Fruit fly (Drosophila melanogaster) whole organism, embryonic: ENCODE measurements around the gene rk.

Experiments used
- Abd-B ChIP-seq: fragments of 200-800 bp; sonication (Bioruptor generic); optimal IDR thresholded peaks from 2 replicates; lab custom pipeline; 2018; ENCODE audit warnings: missing biosample characterization, mild to moderate bottlenecking, missing genetic modification characterization, moderate library complexity
- Aef1 ChIP-seq: fragments of 200-800 bp; sonication (Bioruptor generic); IDR thresholded peaks from 3 replicates; pipeline ENCODE4 v1.3.6; 2022; ENCODE audit warnings: missing biosample characterization, missing genetic modification characterization
- Bgb ChIP-seq: fragments of 200-800 bp; sonication (Bioruptor generic); IDR thresholded peaks from 2 replicates; pipeline ENCODE4 v1.3.6; 2022; ENCODE audit warnings: missing biosample characterization, missing genetic modification characterization; ENCODE audit not compliant: partially characterized antibody
- Blimp-1 ChIP-seq: fragments of 200-800 bp; sonication (Bioruptor generic); optimal IDR thresholded peaks from 3 replicates; lab custom pipeline; 2018; ENCODE audit warnings: missing biosample characterization, missing genetic modification characterization, mild to moderate bottlenecking, moderate library complexity, missing genetic modification reagents
- CG10543 ChIP-seq: fragments of 200-800 bp; sonication (Bioruptor generic); optimal IDR thresholded peaks from 3 replicates; lab custom pipeline; 2017; ENCODE audit warnings: missing biosample characterization, mild to moderate bottlenecking, missing genetic modification characterization, moderate library complexity
- CG12769 ChIP-seq: fragments of 200-800 bp; sonication (Bioruptor generic); optimal IDR thresholded peaks from 2 replicates; lab custom pipeline; 2019; ENCODE audit warnings: missing biosample characterization, mild to moderate bottlenecking, missing genetic modification characterization, moderate library complexity
- CG14441 ChIP-seq: fragments of 200-800 bp; sonication (Bioruptor generic); IDR thresholded peaks from 2 replicates; pipeline ENCODE4 v1.3.6; 2022; ENCODE audit warnings: missing biosample characterization, missing genetic modification characterization
- CG1529 ChIP-seq: fragments of 200-800 bp; sonication (Bioruptor generic); optimal IDR thresholded peaks from 3 replicates; lab custom pipeline; 2018; ENCODE audit warnings: missing biosample characterization, missing genetic modification characterization
- CG15479 ChIP-seq: fragments of 200-800 bp; sonication (Bioruptor generic); optimal IDR thresholded peaks from 3 replicates; lab custom pipeline; 2019; ENCODE audit warnings: missing biosample characterization, mild to moderate bottlenecking, missing genetic modification characterization, moderate library complexity
- CG17912 ChIP-seq: fragments of 200-800 bp; sonication (Bioruptor generic); optimal IDR thresholded peaks from 2 replicates; lab custom pipeline; 2018; ENCODE audit warnings: missing biosample characterization, mild to moderate bottlenecking, missing genetic modification characterization
- CG18011 ChIP-seq: fragments of 200-800 bp; sonication (Bioruptor generic); optimal IDR thresholded peaks from 2 replicates; lab custom pipeline; 2017; ENCODE audit warnings: missing biosample characterization, missing genetic modification characterization, mild to moderate bottlenecking, moderate library complexity, missing genotype
- CG2202 ChIP-seq: fragments of 200-800 bp; sonication (Bioruptor generic); optimal IDR thresholded peaks from 2 replicates; lab custom pipeline; 2018; ENCODE audit warnings: missing biosample characterization, mild to moderate bottlenecking, missing genetic modification characterization
- CG30403 ChIP-seq: fragments of 200-800 bp; sonication (Bioruptor generic); optimal IDR thresholded peaks from 3 replicates; lab custom pipeline; 2016; ENCODE audit warnings: missing biosample characterization, missing genetic modification characterization
- CG4404 ChIP-seq: fragments of 200-800 bp; sonication (Bioruptor generic); IDR thresholded peaks from 2 replicates; pipeline ENCODE4 v1.3.6; 2022; ENCODE audit warnings: missing biosample characterization, missing genetic modification characterization
- CG6689 ChIP-seq: fragments of 200-800 bp; sonication (Bioruptor generic); IDR thresholded peaks from 2 replicates; pipeline ENCODE4 v1.3.6; 2022; ENCODE audit warnings: missing biosample characterization, missing genetic modification characterization
- CG7556 ChIP-seq: fragments of 200-800 bp; sonication (Bioruptor generic); optimal IDR thresholded peaks from 2 replicates; lab custom pipeline; 2017; ENCODE audit warnings: missing biosample characterization, mild to moderate bottlenecking, missing genetic modification characterization
- CG7963 ChIP-seq: fragments of 200-800 bp; sonication (Bioruptor generic); IDR thresholded peaks from 3 replicates; pipeline ENCODE4 v1.3.6; 2022; ENCODE audit warnings: missing biosample characterization, missing genetic modification characterization; ENCODE audit not compliant: partially characterized antibody
- CG8281 ChIP-seq: fragments of 200-800 bp; sonication (Bioruptor generic); optimal IDR thresholded peaks from 2 replicates; lab custom pipeline; 2018; ENCODE audit warnings: missing biosample characterization, mild to moderate bottlenecking, missing genetic modification characterization, moderate library complexity
- D19A ChIP-seq: fragments of 200-800 bp; optimal IDR thresholded peaks from 3 replicates; lab custom pipeline; 2019; ENCODE audit warnings: missing biosample characterization, mild to moderate bottlenecking, missing genetic modification characterization, moderate library complexity
- Doc3 ChIP-seq: fragments of 200-800 bp; sonication (Bioruptor generic); IDR thresholded peaks from 3 replicates; pipeline ENCODE4 v1.3.6; 2022; ENCODE audit warnings: missing biosample characterization, missing genetic modification characterization; ENCODE audit not compliant: partially characterized antibody
- HmgZ ChIP-seq: fragments of 200-800 bp; sonication (Bioruptor generic); optimal IDR thresholded peaks from 2 replicates; lab custom pipeline; 2018; ENCODE audit warnings: missing biosample characterization, mild to moderate bottlenecking, missing genetic modification characterization
- MBD-R2 ChIP-seq: fragments of 200-800 bp; sonication (Bioruptor generic); IDR thresholded peaks from 2 replicates; pipeline ENCODE4 v1.3.6; 2022; ENCODE audit warnings: missing biosample characterization, missing genetic modification characterization
- Ravus ChIP-seq: fragments of 200-800 bp; sonication (Bioruptor generic); IDR thresholded peaks from 2 replicates; pipeline ENCODE4 v1.3.6; 2022; ENCODE audit warnings: missing biosample characterization, missing genetic modification characterization
- Sin3A ChIP-seq: fragments of >200 bp; optimal IDR thresholded peaks from 2 replicates; lab custom pipeline; 2018
- Ssrp ChIP-seq: fragments of 200-800 bp; sonication (Bioruptor generic); optimal IDR thresholded peaks from 2 replicates; lab custom pipeline; 2018; ENCODE audit warnings: missing biosample characterization, mild to moderate bottlenecking, missing genetic modification characterization, moderate library complexity
- Stat92E ChIP-seq, 3 experiments: fragments of >200 bp in 2 of 3; fragments of 200-800 bp in 1 of 3; sonication (Bioruptor generic) in 1 of 3; optimal IDR thresholded peaks; 2 replicates each; lab custom pipeline; 2017 to 2019; ENCODE audit warnings: missing biosample characterization in 3 of 3, missing genetic modification characterization in 3 of 3, mild to moderate bottlenecking in 1 of 3, moderate library complexity in 1 of 3
- amos ChIP-seq: fragments of 200-800 bp; sonication (Bioruptor generic); IDR thresholded peaks from 2 replicates; pipeline ENCODE4 v1.3.6; 2022; ENCODE audit warnings: missing biosample characterization, missing genetic modification characterization; ENCODE audit not compliant: partially characterized antibody
- bbx ChIP-seq: fragments of 200-800 bp; sonication (Bioruptor generic); IDR thresholded peaks from 2 replicates; pipeline ENCODE4 v1.3.6; 2022; ENCODE audit warnings: missing biosample characterization, missing genetic modification characterization; ENCODE audit not compliant: partially characterized antibody
- bcd ChIP-seq: fragments of 200-800 bp; sonication (Bioruptor generic); optimal IDR thresholded peaks from 2 replicates; lab custom pipeline; 2017; ENCODE audit warnings: missing biosample characterization, mild to moderate bottlenecking, missing genetic modification characterization
- cato ChIP-seq: fragments of 200-800 bp; sonication (Bioruptor generic); optimal IDR thresholded peaks from 2 replicates; lab custom pipeline; 2016; ENCODE audit warnings: missing biosample characterization, missing genetic modification characterization, borderline replicate concordance
- chm ChIP-seq: fragments of 200-800 bp; sonication (Bioruptor generic); IDR thresholded peaks from 2 replicates; pipeline ENCODE4 v1.3.6; 2022; ENCODE audit warnings: missing biosample characterization, missing genetic modification characterization
- crp ChIP-seq, 2 experiments: fragments of 200-800 bp; sonication (Bioruptor generic); optimal IDR thresholded peaks; 2 replicates in 1 of 2; 3 replicates in 1 of 2; lab custom pipeline; 2017; ENCODE audit warnings: missing biosample characterization in 2 of 2, missing genetic modification characterization in 2 of 2, mild to moderate bottlenecking in 1 of 2, moderate library complexity in 1 of 2
- da ChIP-seq: fragments of 200-800 bp; sonication (Bioruptor generic); optimal IDR thresholded peaks from 2 replicates; lab custom pipeline; 2016; ENCODE audit warnings: missing biosample characterization, missing genetic modification characterization
- dimm ChIP-seq: fragments of 200-800 bp; sonication (Bioruptor generic); IDR thresholded peaks from 2 replicates; pipeline ENCODE4 v1.3.6; 2022; ENCODE audit warnings: missing biosample characterization, missing genetic modification characterization
- dm ChIP-seq: fragments of 200-800 bp; sonication (Bioruptor generic); optimal IDR thresholded peaks from 3 replicates; lab custom pipeline; 2016; ENCODE audit warnings: missing biosample characterization, missing genetic modification characterization
- ems ChIP-seq: fragments of 200-800 bp; sonication (Bioruptor generic); optimal IDR thresholded peaks from 3 replicates; lab custom pipeline; 2016; ENCODE audit warnings: missing biosample characterization, missing genetic modification characterization
- exex ChIP-seq: fragments of 200-800 bp; sonication (Bioruptor generic); optimal IDR thresholded peaks from 4 replicates; lab custom pipeline; 2018; ENCODE audit warnings: missing biosample characterization, mild to moderate bottlenecking, missing genetic modification characterization, moderate library complexity
- fd64A ChIP-seq: fragments of 200-800 bp; sonication (Bioruptor generic); optimal IDR thresholded peaks from 3 replicates; lab custom pipeline; 2018; ENCODE audit warnings: missing biosample characterization, mild to moderate bottlenecking, missing genetic modification characterization
- ftz-f1 ChIP-seq: fragments of 200-800 bp; sonication (Bioruptor generic); optimal IDR thresholded peaks from 2 replicates; lab custom pipeline; 2016; ENCODE audit warnings: missing biosample characterization, missing genetic modification characterization
- nerfin-1 ChIP-seq: fragments of 200-800 bp; sonication (Bioruptor generic); optimal IDR thresholded peaks from 3 replicates; lab custom pipeline; 2019; ENCODE audit warnings: missing biosample characterization, mild to moderate bottlenecking, missing genetic modification characterization, moderate library complexity
- nerfin-2 ChIP-seq: fragments of 200-800 bp; sonication (Bioruptor generic); IDR thresholded peaks from 2 replicates; pipeline ENCODE4 v1.3.6; 2022; ENCODE audit warnings: missing biosample characterization, missing genetic modification characterization; ENCODE audit not compliant: partially characterized antibody
- nom ChIP-seq: fragments of 200-800 bp; sonication (Bioruptor generic); optimal IDR thresholded peaks from 2 replicates; lab custom pipeline; 2017; ENCODE audit warnings: missing biosample characterization, missing genetic modification characterization, mild to moderate bottlenecking, moderate library complexity, missing genetic modification reagents
- prd ChIP-seq, 3 experiments: fragments of >200 bp in 2 of 3; fragments of 200-800 bp in 1 of 3; sonication (Bioruptor generic) in 1 of 3; optimal IDR thresholded peaks in 2 of 3; IDR thresholded peaks in 1 of 3; 2 replicates in 2 of 3; 3 replicates in 1 of 3; pipeline versions ENCODE4 v1.3.6 to Lab custom; 2017 to 2022; ENCODE audit warnings: missing biosample characterization in 1 of 3, missing genetic modification characterization in 1 of 3
- pros ChIP-seq: fragments of 200-800 bp; sonication (Bioruptor generic); optimal IDR thresholded peaks from 3 replicates; lab custom pipeline; 2019; ENCODE audit warnings: missing biosample characterization, mild to moderate bottlenecking, missing genetic modification characterization, moderate library complexity
- ranshi ChIP-seq: fragments of 200-800 bp; sonication (Bioruptor generic); IDR thresholded peaks from 2 replicates; pipeline ENCODE4 v1.3.6; 2022; ENCODE audit warnings: missing biosample characterization, missing genetic modification characterization
- sens ChIP-seq: fragments of 200-800 bp; sonication (Bioruptor generic); peaks from one replicate; lab custom pipeline; 2016; ENCODE audit warnings: missing biosample characterization, missing genetic modification characterization
- so ChIP-seq: fragments of 200-800 bp; sonication (Bioruptor generic); IDR thresholded peaks from 3 replicates; pipeline ENCODE4 v1.3.6; 2022; ENCODE audit warnings: missing biosample characterization, missing genetic modification characterization
- ttk ChIP-seq: fragments of 200-800 bp; sonication (Bioruptor generic); IDR thresholded peaks from 2 replicates; pipeline ENCODE4 v2.1.2; 2022; ENCODE audit warnings: missing biosample characterization, missing genetic modification characterization
- unpg ChIP-seq: fragments of 200-800 bp; sonication (Bioruptor generic); optimal IDR thresholded peaks from 3 replicates; lab custom pipeline; 2018; ENCODE audit warnings: missing biosample characterization, mild to moderate bottlenecking, missing genetic modification characterization, moderate library complexity

The rk gene

DNA sequence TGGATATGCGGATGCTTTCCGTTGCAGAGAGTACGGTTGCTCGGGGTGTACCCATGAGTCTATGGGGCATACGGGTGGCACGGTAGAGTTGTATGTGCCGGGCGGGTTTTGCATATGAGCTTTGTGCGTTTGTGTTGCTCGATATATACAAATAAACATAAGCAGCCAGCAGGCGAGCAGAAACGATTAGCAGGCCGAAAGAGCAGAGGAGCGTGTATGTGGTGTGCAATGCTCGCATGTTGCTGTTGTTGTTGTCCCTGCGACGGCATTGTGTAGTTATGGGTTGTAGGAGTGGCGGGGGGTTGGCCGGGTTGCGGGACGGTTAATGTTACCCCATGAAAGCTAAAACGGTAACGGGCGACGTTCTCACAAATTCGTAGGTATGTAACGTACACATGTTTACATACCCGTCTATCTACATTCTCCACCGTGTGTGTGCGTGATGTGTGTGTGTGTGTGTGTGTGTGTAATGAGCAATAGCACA, 20.6 kb upstream of the rk start (continued):
- TF ChIP-seq ems (GFP tag; lab: Kevin White, UChicago) (peak; percentile 11), Abd-B (GFP tag; lab: Kevin White, UChicago) (no peak), CG6689 (GFP tag; lab: Robert Waterston, UW) (no peak), crp (GFP tag; optimal IDR thresholded peaks at IDR 0.05; lab: Kevin White, UChicago) (no peak), Sin3A (no peak), prd (optimal IDR thresholded peaks at IDR 0.05; lab: Kevin White, UChicago) (no peak), prd (GFP tag; IDR thresholded peaks at IDR 0.05; lab: Robert Waterston, UW) (no peak), nerfin-1 (tag; lab: Kevin White, UChicago) (no peak), exex (tag; lab: Kevin White, UChicago) (no peak), ftz-f1 (GFP tag; lab: Kevin White, UChicago) (peak; percentile 77), Ravus (GFP tag; lab: Robert Waterston, UW) (no peak), pros (GFP tag; lab: Kevin White, UChicago) (peak; percentile 70), nom (GFP tag; lab: Kevin White, UChicago) (no peak), amos (peak; percentile 38; the same call in 1 of the 2 replicates), CG30403 (GFP tag; lab: Kevin White, UChicago) (no peak), CG14441 (GFP tag; lab: Robert Waterston, UW) (0 out of 2 replicates have a peak, but pooled peaks have one; percentile 0), fd64A (peak; percentile 33), HmgZ (tag; lab: Kevin White, UChicago) (peak; percentile 30), ttk (GFP tag; lab: Robert Waterston, UW) (0 out of 2 replicates have a peak, but pooled peaks have one; percentile 4), CG18011 (GFP tag; lab: Kevin White, UChicago) (no peak), Bgb (peak; percentile 64; the same call in 1 of the 2 replicates), CG2202 (tag; lab: Kevin White, UChicago) (no peak), Doc3 (no peak), bbx (GFP tag; lab: Robert Waterston, UW) (peak; percentile 72), Ssrp (tag; lab: Kevin White, UChicago) (no peak), ranshi (GFP tag; lab: Robert Waterston, UW) (no peak), CG4404 (GFP tag; lab: Robert Waterston, UW) (no peak), CG17912 (GFP tag; lab: Kevin White, UChicago) (peak; percentile 4), bcd (no peak), Stat92E (GFP tag; optimal IDR thresholded peaks at IDR 0.05; lab: Kevin White, UChicago) (no peak), cato (no peak), CG1529 (GFP tag; lab: Kevin White, UChicago) (no peak), dm (GFP tag; lab: Kevin White, UChicago) (no peak), CG7963 (GFP tag; lab: Robert Waterston, UW) (no peak), CG15479 (peak; percentile 44), dimm (no peak), CG10543 (GFP tag; lab: Kevin White, UChicago) (peak; percentile 94), Blimp-1 (no peak), chm (peak; percentile 53), unpg (GFP tag; lab: Kevin White, UChicago) (no peak), Aef1 (GFP tag; lab: Robert Waterston, UW) (0 out of 3 replicates have a peak, but pooled peaks have one; percentile 8), CG8281 (tag; lab: Kevin White, UChicago) (no peak), MBD-R2 (no peak), CG7556 (GFP tag; lab: Kevin White, UChicago) (no peak), D19A (no peak), nerfin-2 (GFP tag; lab: Robert Waterston, UW) (peak; percentile 68), CG12769 (peak; percentile 96), so (GFP tag; lab: Robert Waterston, UW) (no peak; the same call in 2 of the 3 replicates), sens (GFP tag; lab: Kevin White, UChicago) (peak; percentile 52), da (GFP tag; lab: Kevin White, UChicago) (no peak)
